Fruit fly (Drosophila melanogaster) whole organism, embryonic: ENCODE data around the gene CG45073.

Experiments
- Atf3 ChIP-seq: fragments of 200-800 bp; sonication (Bioruptor generic); optimal IDR thresholded peaks from 3 replicates; lab custom pipeline; 2016; ENCODE audit warnings: missing biosample characterization, missing genetic modification characterization
- CG10543 ChIP-seq: fragments of 200-800 bp; sonication (Bioruptor generic); optimal IDR thresholded peaks from 3 replicates; lab custom pipeline; 2017; ENCODE audit warnings: missing biosample characterization, mild to moderate bottlenecking, missing genetic modification characterization, moderate library complexity
- CG11085 ChIP-seq: fragments of 200-800 bp; sonication (Bioruptor generic); IDR thresholded peaks from 2 replicates; pipeline ENCODE4 v1.3.6; 2022; ENCODE audit warnings: missing biosample characterization, missing genetic modification characterization
- CG12769 ChIP-seq: fragments of 200-800 bp; sonication (Bioruptor generic); optimal IDR thresholded peaks from 2 replicates; lab custom pipeline; 2019; ENCODE audit warnings: missing biosample characterization, mild to moderate bottlenecking, missing genetic modification characterization, moderate library complexity
- CG13894 ChIP-seq: fragments of 200-800 bp; sonication (Bioruptor generic); optimal IDR thresholded peaks from 3 replicates; lab custom pipeline; 2018; ENCODE audit warnings: missing biosample characterization, mild to moderate bottlenecking, missing genetic modification characterization, moderate library complexity
- CG16779 ChIP-seq: fragments of 200-800 bp; sonication (Bioruptor generic); IDR thresholded peaks from 2 replicates; pipeline ENCODE4 v1.3.6; 2022; ENCODE audit warnings: missing biosample characterization, missing genetic modification characterization
- CG17385 ChIP-seq: fragments of 200-800 bp; sonication (Bioruptor generic); optimal IDR thresholded peaks from 3 replicates; lab custom pipeline; 2018; ENCODE audit warnings: missing biosample characterization, mild to moderate bottlenecking, missing genetic modification characterization
- CG17802 ChIP-seq: fragments of 200-800 bp; sonication (Bioruptor generic); optimal IDR thresholded peaks from 2 replicates; lab custom pipeline; 2018; ENCODE audit warnings: missing biosample characterization, mild to moderate bottlenecking, missing genetic modification characterization, moderate library complexity
- CG18599 ChIP-seq: fragments of 200-800 bp; sonication (Bioruptor generic); optimal IDR thresholded peaks from 3 replicates; lab custom pipeline; 2017; ENCODE audit warnings: missing biosample characterization, missing genetic modification characterization, mild to moderate bottlenecking, moderate library complexity, missing genetic modification reagents
- CG18619 ChIP-seq: fragments of 200-800 bp; sonication (Bioruptor generic); optimal IDR thresholded peaks from 3 replicates; lab custom pipeline; 2017; ENCODE audit warnings: missing biosample characterization, mild to moderate bottlenecking, missing genetic modification characterization
- CG3065 ChIP-seq: fragments of 200-800 bp; sonication (Bioruptor generic); optimal IDR thresholded peaks from 2 replicates; lab custom pipeline; 2016; ENCODE audit warnings: missing biosample characterization, missing genetic modification characterization
- CG31441 ChIP-seq: fragments of 200-800 bp; sonication (Bioruptor generic); IDR thresholded peaks from 2 replicates; pipeline ENCODE4 v1.3.6; 2022; ENCODE audit warnings: missing biosample characterization, missing genetic modification characterization
- CG32532 ChIP-seq: fragments of 200-800 bp; sonication (Bioruptor generic); IDR thresholded peaks from 2 replicates; pipeline ENCODE4 v1.3.6; 2022; ENCODE audit warnings: missing biosample characterization, missing genetic modification characterization
- CG34422 ChIP-seq: fragments of 200-800 bp; sonication (Bioruptor generic); IDR thresholded peaks from 3 replicates; pipeline ENCODE4 v1.3.6; 2022; ENCODE audit warnings: missing biosample characterization, missing genetic modification characterization
- CTCF ChIP-seq: fragments of 200-800 bp; sonication (Bioruptor generic); optimal IDR thresholded peaks from 2 replicates; lab custom pipeline; 2017; ENCODE audit warnings: missing biosample characterization, mild to moderate bottlenecking, missing genetic modification characterization, moderate library complexity
- Camta ChIP-seq: fragments of 200-800 bp; sonication (Bioruptor generic); optimal IDR thresholded peaks from 2 replicates; lab custom pipeline; 2016; ENCODE audit warnings: missing biosample characterization, missing genetic modification characterization
- Deaf1 ChIP-seq: fragments of 200-800 bp; optimal IDR thresholded peaks from 3 replicates; lab custom pipeline; 2019; ENCODE audit warnings: missing biosample characterization, mild to moderate bottlenecking, missing genetic modification characterization, moderate library complexity
- Dp ChIP-seq: fragments of 200-800 bp; sonication (Bioruptor generic); optimal IDR thresholded peaks from 2 replicates; lab custom pipeline; 2018; ENCODE audit warnings: missing biosample characterization, mild to moderate bottlenecking, missing genetic modification characterization, moderate library complexity
- E2f2 ChIP-seq: fragments of 200-800 bp; sonication (Bioruptor generic); IDR thresholded peaks from 2 replicates; pipeline ENCODE4 v1.3.6; 2022; ENCODE audit warnings: missing biosample characterization, missing genetic modification characterization
- ERR ChIP-seq: fragments of 200-800 bp; sonication (Bioruptor generic); optimal IDR thresholded peaks from 2 replicates; lab custom pipeline; 2016; ENCODE audit warnings: missing biosample characterization, missing genetic modification characterization
- HLH54F ChIP-seq: fragments of 200-800 bp; sonication (Bioruptor generic); optimal IDR thresholded peaks from 3 replicates; lab custom pipeline; 2016; ENCODE audit warnings: missing biosample characterization, missing genetic modification characterization
- Hand ChIP-seq: fragments of 200-800 bp; sonication (Bioruptor generic); optimal IDR thresholded peaks from 2 replicates; lab custom pipeline; 2017; ENCODE audit warnings: mild to moderate bottlenecking, missing biosample characterization, missing genetic modification reagents, missing genetic modification characterization
- MESR4 ChIP-seq: fragments of 200-800 bp; sonication (Bioruptor generic); optimal IDR thresholded peaks from 2 replicates; lab custom pipeline; 2018; ENCODE audit warnings: missing biosample characterization, mild to moderate bottlenecking, missing genetic modification characterization, moderate library complexity
- MTF-1 ChIP-seq: fragments of 200-800 bp; sonication (Bioruptor generic); optimal IDR thresholded peaks from 2 replicates; lab custom pipeline; 2018; ENCODE audit warnings: missing biosample characterization, mild to moderate bottlenecking, missing genetic modification characterization, borderline replicate concordance
- Med ChIP-seq: fragments of 200-800 bp; sonication (Bioruptor generic); peaks from one replicate; lab custom pipeline; 2016; ENCODE audit warnings: missing biosample characterization, missing genetic modification characterization, mild to moderate bottlenecking, inconsistent platforms, moderate library complexity
- Myb ChIP-seq: fragments of 200-800 bp; sonication (Bioruptor generic); optimal IDR thresholded peaks from 2 replicates; lab custom pipeline; 2016; ENCODE audit warnings: missing biosample characterization, missing genetic modification characterization
- NK7.1 ChIP-seq: fragments of 200-800 bp; sonication (Bioruptor generic); optimal IDR thresholded peaks from 3 replicates; lab custom pipeline; 2016; ENCODE audit warnings: missing biosample characterization, missing genetic modification characterization
- Pdp1 ChIP-seq, 2 experiments: fragments of 200-800 bp; sonication (Bioruptor generic); optimal IDR thresholded peaks; 3 replicates each; lab custom pipeline; 2016; ENCODE audit warnings: missing biosample characterization in 2 of 2, missing genetic modification characterization in 2 of 2, mild to moderate bottlenecking in 1 of 2, moderate library complexity in 1 of 2
- Six4 ChIP-seq: fragments of 200-800 bp; sonication (Bioruptor generic); optimal IDR thresholded peaks from 2 replicates; lab custom pipeline; 2016; ENCODE audit warnings: missing biosample characterization, missing genetic modification characterization
- Ssrp ChIP-seq: fragments of 200-800 bp; sonication (Bioruptor generic); optimal IDR thresholded peaks from 2 replicates; lab custom pipeline; 2018; ENCODE audit warnings: missing biosample characterization, mild to moderate bottlenecking, missing genetic modification characterization, moderate library complexity
- ap ChIP-seq: fragments of 200-800 bp; sonication (Bioruptor generic); IDR thresholded peaks from 2 replicates; pipeline ENCODE4 v1.3.6; 2022; ENCODE audit warnings: missing biosample characterization, missing genetic modification characterization
- bab2 ChIP-seq: fragments of 200-800 bp; sonication (Bioruptor generic); optimal IDR thresholded peaks from 2 replicates; lab custom pipeline; 2016; ENCODE audit warnings: missing biosample characterization, missing genetic modification characterization
- crc ChIP-seq: fragments of 200-800 bp; sonication (Bioruptor generic); optimal IDR thresholded peaks from 2 replicates; lab custom pipeline; 2016; ENCODE audit warnings: missing biosample characterization, missing genetic modification characterization
- gfzf ChIP-seq: fragments of 200-800 bp; sonication (Bioruptor generic); optimal IDR thresholded peaks from 2 replicates; lab custom pipeline; 2016; ENCODE audit warnings: missing biosample characterization, mild to moderate bottlenecking, missing genetic modification characterization, moderate library complexity
- gro ChIP-seq: fragments of 200-800 bp; sonication (Bioruptor generic); optimal IDR thresholded peaks from 2 replicates; lab custom pipeline; 2016; ENCODE audit warnings: missing biosample characterization, missing genetic modification characterization
- gt ChIP-seq: fragments of 200-800 bp; sonication (Bioruptor generic); IDR thresholded peaks from 2 replicates; pipeline ENCODE4 v1.3.6; 2022; ENCODE audit warnings: missing biosample characterization, missing genetic modification characterization
- her ChIP-seq: fragments of 200-800 bp; sonication (Bioruptor generic); optimal IDR thresholded peaks from 2 replicates; lab custom pipeline; 2016; ENCODE audit warnings: missing biosample characterization, missing genetic modification characterization
- jigr1 ChIP-seq: fragments of 200-800 bp; sonication (Bioruptor generic); IDR thresholded peaks from 3 replicates; pipeline ENCODE4 v1.3.6; 2022; ENCODE audit warnings: missing biosample characterization, missing genetic modification characterization
- jing ChIP-seq: fragments of 200-800 bp; sonication (Bioruptor generic); optimal IDR thresholded peaks from 2 replicates; lab custom pipeline; 2018; ENCODE audit warnings: missing biosample characterization, mild to moderate bottlenecking, missing genetic modification characterization
- knrl ChIP-seq: fragments of 200-800 bp; sonication (Bioruptor generic); IDR thresholded peaks from 3 replicates; pipeline ENCODE4 v1.3.6; 2022; ENCODE audit warnings: missing biosample characterization, missing genetic modification characterization; ENCODE audit not compliant: partially characterized antibody
- lilli ChIP-seq: fragments of 200-800 bp; sonication (Bioruptor generic); optimal IDR thresholded peaks from 3 replicates; lab custom pipeline; 2016; ENCODE audit warnings: missing biosample characterization, missing genetic modification characterization
- odd ChIP-seq: fragments of 200-800 bp; sonication (Bioruptor generic); optimal IDR thresholded peaks from 2 replicates; lab custom pipeline; 2017; ENCODE audit warnings: missing biosample characterization, mild to moderate bottlenecking, missing genetic modification characterization
- peb ChIP-seq: fragments of 200-800 bp; sonication (Bioruptor generic); IDR thresholded peaks from 2 replicates; pipeline ENCODE4 v1.3.6; 2022; ENCODE audit warnings: missing biosample characterization, missing genetic modification characterization
- sc ChIP-seq, 3 experiments: fragments of >200 bp in 2 of 3; fragments of 200-800 bp in 1 of 3; sonication (Bioruptor generic) in 1 of 3; optimal IDR thresholded peaks; 2 replicates in 2 of 3; 3 replicates in 1 of 3; lab custom pipeline; 2017; ENCODE audit warnings: mild to moderate bottlenecking in 1 of 3, missing biosample characterization in 1 of 3, missing genetic modification characterization in 1 of 3, missing genetic modification reagents in 1 of 3
- sens ChIP-seq: fragments of 200-800 bp; sonication (Bioruptor generic); peaks from one replicate; lab custom pipeline; 2016; ENCODE audit warnings: missing biosample characterization, missing genetic modification characterization
- seq ChIP-seq: fragments of 200-800 bp; sonication (Bioruptor generic); IDR thresholded peaks from 2 replicates; pipeline ENCODE4 v1.3.6; 2022; ENCODE audit warnings: missing biosample characterization, missing genetic modification characterization
- sug ChIP-seq: fragments of 200-800 bp; optimal IDR thresholded peaks from 2 replicates; lab custom pipeline; 2019; ENCODE audit warnings: missing biosample characterization, mild to moderate bottlenecking, missing genetic modification characterization, moderate library complexity
- tgo ChIP-seq: fragments of 200-800 bp; sonication (Bioruptor generic); IDR thresholded peaks from 3 replicates; pipeline ENCODE4 v1.3.6; 2022; ENCODE audit warnings: missing biosample characterization, missing genetic modification characterization
- tin ChIP-seq: fragments of 200-800 bp; sonication (Bioruptor generic); optimal IDR thresholded peaks from 3 replicates; lab custom pipeline; 2016; ENCODE audit warnings: missing biosample characterization, missing genetic modification characterization

Gene CG45073

DNA sequence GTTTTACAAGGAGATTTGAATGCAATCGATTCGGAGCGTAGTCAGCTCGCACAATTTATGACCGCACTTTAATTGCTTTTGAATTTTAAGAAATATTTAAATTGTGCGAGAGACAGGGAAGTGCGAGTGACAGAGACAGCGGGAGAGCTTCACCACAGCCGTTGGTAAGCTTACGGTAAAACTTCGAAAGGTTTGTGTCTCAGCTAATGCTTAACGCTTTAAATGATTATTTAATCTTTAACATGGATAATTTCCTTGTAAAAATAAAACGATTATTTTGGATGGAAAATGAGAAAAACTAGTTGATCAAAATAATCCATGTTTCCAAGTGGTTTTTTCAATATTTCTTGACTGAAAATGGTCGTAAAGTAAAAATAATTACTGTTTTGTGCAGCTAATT is 26.1 kb upstream of the CG45073 start:
- TF ChIP-seq Dp (GFP tag; lab: Kevin White, UChicago) (peak; percentile 6), Med (GFP tag; lab: Kevin White, UChicago) (peak; percentile 42), jing (GFP tag; lab: Kevin White, UChicago) (no peak), CG3065 (GFP tag; lab: Kevin White, UChicago) (no peak), sug (no peak), Ssrp (tag; lab: Kevin White, UChicago) (no peak), peb (GFP tag; lab: Robert Waterston, UW) (no peak), gt (no peak), sens (peak; percentile 17), Pdp1 (GFP tag; optimal IDR thresholded peaks at IDR 0.05; lab: Kevin White, UChicago) (peak in 1 of 2 experiments; percentile 82), CTCF (GFP tag; lab: Kevin White, UChicago) (peak; percentile 50), E2f2 (peak; percentile 36; the same call in 1 of the 2 replicates), CG18619 (no peak), gfzf (peak; percentile 43)

DNA sequence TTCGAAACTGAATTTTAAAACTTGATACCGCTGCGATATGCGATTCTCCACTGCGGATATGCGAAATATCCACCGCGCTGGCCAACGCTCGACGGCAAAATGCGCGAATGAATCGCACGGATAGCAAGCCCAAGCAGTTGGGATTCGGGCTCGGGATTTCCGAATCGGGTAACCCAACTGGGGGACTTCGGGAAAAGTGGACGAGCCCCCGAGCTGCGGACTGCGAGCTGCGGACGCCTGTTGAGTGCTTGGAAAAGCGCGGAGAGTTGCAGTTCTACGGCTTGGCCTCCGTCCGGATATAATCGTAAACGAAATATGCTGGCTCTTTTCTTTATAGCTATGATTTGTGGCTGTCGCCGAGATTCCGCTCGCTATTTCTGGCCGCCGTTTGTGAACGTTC is 25.0 kb upstream of the CG45073 start, which contains the start of gene AdoR:
Gene AdoR (minus strand): TSS at position 101 of the 400 bp plus-strand sequence.
- no peak for TF ChIP-seq jigr1 (GFP tag; lab: Robert Waterston, UW)
- no peak for TF ChIP-seq MTF-1
- peak; percentile 49 for TF ChIP-seq CG13894
- no peak for TF ChIP-seq crc
- no peak for TF ChIP-seq HLH54F (GFP tag; lab: Kevin White, UChicago)
- TF ChIP-seq knrl: no peak
- no peak for TF ChIP-seq Atf3 (GFP tag; lab: Kevin White, UChicago)
- no peak for TF ChIP-seq MESR4 (GFP tag; lab: Kevin White, UChicago)
- TF ChIP-seq tin (GFP tag; lab: Kevin White, UChicago): no peak
- no peak for TF ChIP-seq CG16779 (GFP tag; lab: Robert Waterston, UW)
- no peak for TF ChIP-seq ERR (GFP tag; lab: Kevin White, UChicago)
- no peak for TF ChIP-seq CG34422 (GFP tag; lab: Robert Waterston, UW)
- TF ChIP-seq tgo (GFP tag; lab: Robert Waterston, UW): no peak
- TF ChIP-seq CG12769 (tag; lab: Kevin White, UChicago): peak; percentile 7
- TF ChIP-seq ap (GFP tag; lab: Robert Waterston, UW): no peak
- peak; percentile 83 for TF ChIP-seq Deaf1 (tag; lab: Kevin White, UChicago)
- TF ChIP-seq Camta (GFP tag; lab: Kevin White, UChicago): no peak

DNA sequence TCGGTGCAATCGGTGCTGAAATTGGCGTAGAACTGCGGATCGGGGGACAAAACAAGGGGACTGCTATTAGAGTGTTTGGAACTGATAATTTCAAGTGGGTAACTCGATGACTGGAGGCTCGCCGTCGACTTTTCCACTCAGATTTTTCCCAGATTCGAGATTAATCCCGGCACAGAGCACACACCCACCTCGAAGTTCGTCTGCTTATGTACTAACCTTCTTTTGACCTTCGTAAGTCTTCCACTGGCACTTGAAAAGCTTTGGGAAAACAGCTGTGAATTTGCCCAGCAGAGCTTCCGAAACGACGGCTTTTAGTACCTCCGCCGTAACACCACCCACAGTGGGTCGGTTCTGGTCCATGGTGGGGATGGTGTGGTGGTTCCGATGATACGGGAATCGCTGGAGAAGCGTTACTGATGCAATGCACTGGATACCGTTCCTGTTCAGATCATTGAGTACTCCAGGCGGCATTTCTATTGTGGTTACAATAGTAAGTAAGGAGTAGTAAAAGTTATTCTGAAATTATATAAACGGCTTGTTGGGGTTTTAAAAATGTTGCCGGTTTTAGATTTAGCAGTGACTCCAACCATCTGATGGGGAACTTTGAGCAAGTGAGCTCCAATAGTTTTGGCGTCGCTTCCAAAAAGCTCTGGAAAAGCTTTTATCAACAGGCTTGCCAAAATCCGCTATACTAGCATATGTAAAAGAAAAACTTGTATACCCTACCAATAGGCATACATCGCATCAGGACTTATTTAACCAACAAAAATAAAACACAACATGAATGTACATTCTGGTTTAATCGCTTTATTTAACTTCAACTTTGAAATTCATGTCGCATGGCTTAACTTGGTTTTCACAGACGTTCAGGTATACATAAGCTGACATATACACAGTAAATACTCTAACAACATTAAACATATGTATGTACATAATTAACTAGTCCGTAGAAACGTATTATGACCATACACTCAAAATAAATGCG is 9.8 kb upstream of the CG45073 start, which contains the start of gene Tpi:
Gene Tpi (minus strand): TSS at position 537 of the 985 bp plus-strand sequence.
- TF ChIP-seq CG11085 (GFP tag; lab: Robert Waterston, UW) (no peak), CG31441 (GFP tag; lab: Robert Waterston, UW) (no peak), gro (no peak), odd (GFP tag; lab: Kevin White, UChicago) (no peak), CG10543 (no peak), NK7.1 (GFP tag; lab: Kevin White, UChicago) (no peak), CG17802 (no peak), CG18599 (GFP tag; lab: Kevin White, UChicago) (peak; percentile 28), seq (GFP tag; lab: Robert Waterston, UW) (no peak), CG17385 (GFP tag; lab: Kevin White, UChicago) (peak; percentile 23), sc (optimal IDR thresholded peaks at IDR 0.05; lab: Kevin White, UChicago) (no peak), sc (GFP tag; optimal IDR thresholded peaks at IDR 0.05; lab: Kevin White, UChicago) (no peak), CG32532 (peak; percentile 50; the same call in 1 of the 2 replicates), bab2 (no peak), Hand (GFP tag; lab: Kevin White, UChicago) (peak; percentile 18), Six4 (GFP tag; lab: Kevin White, UChicago) (no peak), Myb (GFP tag; lab: Kevin White, UChicago) (peak; percentile 82), her (GFP tag; lab: Kevin White, UChicago) (peak; percentile 31), lilli (peak; percentile 66)
